Worm (Caenorhabditis elegans): ENCODE results near the gene T05H4.3.

DNA sequence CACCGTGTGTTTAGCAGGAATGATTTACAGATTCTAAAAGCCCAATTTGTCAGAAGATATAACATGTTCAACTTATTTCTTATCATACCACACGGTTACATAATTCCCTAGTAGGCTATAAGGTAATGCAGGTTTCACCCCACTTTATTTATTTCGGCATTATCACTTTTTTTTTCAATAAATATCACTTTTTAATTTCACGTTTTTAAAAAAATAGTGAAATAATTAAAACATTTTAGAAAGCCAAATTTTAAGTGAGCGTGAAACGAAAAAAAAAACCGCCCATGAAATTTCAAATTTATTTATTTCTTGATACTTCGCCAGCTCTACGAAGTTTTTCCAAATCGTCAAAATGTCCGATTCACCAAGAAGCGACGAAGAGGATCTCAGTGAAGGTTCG, 6.2 kb downstream of the T05H4.3 start, which contains the start of gene fbxa-196:
- TF ChIP-seq unc-62 (GFP tag; optimal IDR thresholded peaks at IDR 0.05) (no peak), lsy-2 (tag; optimal IDR thresholded peaks at IDR 0.05) (no peak), elt-1 (tag; optimal IDR thresholded peaks at IDR 0.05; ENCODE audit: borderline replicate concordance, insufficient read depth) (no peak), elt-3 (tag; optimal IDR thresholded peaks at IDR 0.05) (no peak), ham-2 (GFP tag; optimal IDR thresholded peaks at IDR 0.05) (no peak), sem-2 (GFP tag; optimal IDR thresholded peaks at IDR 0.05) (no peak), blmp-1 (tag; optimal IDR thresholded peaks at IDR 0.05) (no peak), mep-1 (tag; optimal IDR thresholded peaks at IDR 0.05) (no peak), unc-39 (tag; optimal IDR thresholded peaks at IDR 0.05) (no peak)

Data from whole organism, mixed stage, embryonic.